Worm (Caenorhabditis elegans) whole organism, mixed stage, embryonic: Measurements from ENCODE around the gene sorf-2.

Source experiments
- M03D4.4 ChIP-seq: sonication (generic microtip); optimal IDR thresholded peaks from 2 replicates; lab custom pipeline; 2017; ENCODE audit warnings: mild to moderate bottlenecking, missing genetic modification characterization, missing compliant biosample characterization
- bed-3 ChIP-seq: fragments of 200-800 bp; sonication (Bioruptor generic); optimal IDR thresholded peaks from 3 replicates; lab custom pipeline; 2018; ENCODE audit warnings: mild to moderate bottlenecking, missing genetic modification characterization, moderate library complexity, missing compliant biosample characterization
- blmp-1 ChIP-seq: fragments of 150-350 bp; optimal IDR thresholded peaks from 2 replicates; lab custom pipeline; 2014; ENCODE audit warnings: missing biosample characterization, missing genetic modification characterization
- ceh-39 ChIP-seq: fragments of 150-350 bp; optimal IDR thresholded peaks from 2 replicates; lab custom pipeline; 2014; ENCODE audit warnings: missing biosample characterization, missing genetic modification characterization
- ceh-43 ChIP-seq: fragments of 200-800 bp; sonication (Bioruptor generic); optimal IDR thresholded peaks from 2 replicates; lab custom pipeline; 2018; ENCODE audit warnings: mild to moderate bottlenecking, missing genetic modification characterization, moderate library complexity, missing compliant biosample characterization
- ceh-83 ChIP-seq: fragments of 200-800 bp; sonication (Bioruptor generic); optimal IDR thresholded peaks from 2 replicates; lab custom pipeline; 2018; ENCODE audit warnings: mild to moderate bottlenecking, missing genetic modification characterization, missing compliant biosample characterization
- ces-1 ChIP-seq: fragments of 150-350 bp; optimal IDR thresholded peaks from 2 replicates; lab custom pipeline; 2014; ENCODE audit warnings: missing biosample characterization, missing genetic modification reagents, missing genetic modification characterization
- cnd-1 ChIP-seq: fragments of 200-800 bp; sonication (Bioruptor generic); optimal IDR thresholded peaks from 2 replicates; lab custom pipeline; 2018; ENCODE audit warnings: mild to moderate bottlenecking, missing genetic modification characterization, missing compliant biosample characterization
- drap-1 ChIP-seq: fragments of 200-800 bp; sonication (Bioruptor generic); optimal IDR thresholded peaks from 3 replicates; lab custom pipeline; 2018; ENCODE audit warnings: mild to moderate bottlenecking, missing genetic modification characterization, missing compliant biosample characterization
- elt-1 ChIP-seq: sonication (generic microtip); optimal IDR thresholded peaks from 2 replicates; lab custom pipeline; 2017; ENCODE audit warnings: missing genetic modification characterization, mild to moderate bottlenecking, missing compliant biosample characterization, antibody characterized with exemption, moderate library complexity, borderline replicate concordance; ENCODE audit not compliant: insufficient read depth
- flh-1 ChIP-seq: fragments of 200-800 bp; sonication (Bioruptor generic); optimal IDR thresholded peaks from 2 replicates; lab custom pipeline; 2018; ENCODE audit warnings: mild to moderate bottlenecking, missing genetic modification characterization, moderate library complexity, missing compliant biosample characterization
- ham-2 ChIP-seq: fragments of 200-800 bp; sonication (Bioruptor generic); optimal IDR thresholded peaks from 2 replicates; lab custom pipeline; 2018; ENCODE audit warnings: mild to moderate bottlenecking, missing genetic modification characterization, missing compliant biosample characterization
- hlh-1 ChIP-seq: fragments of 150-350 bp; optimal IDR thresholded peaks from 2 replicates; lab custom pipeline; 2014; ENCODE audit warnings: missing biosample characterization, missing genetic modification reagents, missing genetic modification characterization
- lin-13 ChIP-seq: fragments of 150-350 bp; optimal IDR thresholded peaks from 2 replicates; lab custom pipeline; 2014; ENCODE audit warnings: missing biosample characterization, missing genetic modification characterization
- lin-32 ChIP-seq: fragments of 200-800 bp; sonication (Bioruptor generic); optimal IDR thresholded peaks from 2 replicates; lab custom pipeline; 2018; ENCODE audit warnings: mild to moderate bottlenecking, missing genetic modification characterization, missing compliant biosample characterization
- lsy-2 ChIP-seq: fragments of 150-350 bp; optimal IDR thresholded peaks from 2 replicates; lab custom pipeline; 2014; ENCODE audit warnings: missing biosample characterization, missing genetic modification characterization
- mab-5 ChIP-seq: fragments of 150-350 bp; optimal IDR thresholded peaks from 2 replicates; lab custom pipeline; 2014; ENCODE audit warnings: missing biosample characterization, missing genetic modification characterization
- mep-1 ChIP-seq: fragments of 150-350 bp; optimal IDR thresholded peaks from 2 replicates; lab custom pipeline; 2017; ENCODE audit warnings: missing biosample characterization, missing genetic modification reagents, missing genetic modification characterization, inconsistent platforms
- mls-2 ChIP-seq: sonication (generic microtip); optimal IDR thresholded peaks from 2 replicates; lab custom pipeline; 2016; ENCODE audit warnings: mild to moderate bottlenecking, missing genetic modification characterization, moderate library complexity, missing compliant biosample characterization
- nhr-2 ChIP-seq: fragments of 150-350 bp; optimal IDR thresholded peaks from 2 replicates; lab custom pipeline; 2014; ENCODE audit warnings: missing biosample characterization, missing genetic modification characterization
- nhr-237 ChIP-seq: fragments of 150-350 bp; optimal IDR thresholded peaks from 2 replicates; lab custom pipeline; 2014; ENCODE audit warnings: missing biosample characterization, missing genetic modification characterization
- pha-4 ChIP-seq: fragments of 150-350 bp; optimal IDR thresholded peaks from 2 replicates; lab custom pipeline; 2018; ENCODE audit warnings: missing biosample characterization, missing genetic modification reagents, missing genetic modification characterization
- sem-2 ChIP-seq: fragments of 200-800 bp; sonication (Bioruptor generic); optimal IDR thresholded peaks from 2 replicates; lab custom pipeline; 2018; ENCODE audit warnings: mild to moderate bottlenecking, missing genetic modification characterization, missing compliant biosample characterization
- sptf-1 ChIP-seq: sonication (generic microtip); optimal IDR thresholded peaks from 2 replicates; lab custom pipeline; 2017; ENCODE audit warnings: mild to moderate bottlenecking, missing genetic modification characterization, moderate library complexity, missing compliant biosample characterization
- unc-120 ChIP-seq: sonication (generic microtip); optimal IDR thresholded peaks from 2 replicates; lab custom pipeline; 2017; ENCODE audit warnings: missing genetic modification characterization, missing compliant biosample characterization; ENCODE audit not compliant: poor library complexity, severe bottlenecking
- unc-62 ChIP-seq: fragments of 150-350 bp; optimal IDR thresholded peaks from 2 replicates; lab custom pipeline; 2014; ENCODE audit warnings: missing biosample characterization, missing genetic modification reagents, missing genetic modification characterization
- zip-8 ChIP-seq: fragments of 150-350 bp; optimal IDR thresholded peaks from 2 replicates; lab custom pipeline; 2014; ENCODE audit warnings: missing biosample characterization, missing genetic modification characterization
- ztf-11 ChIP-seq: fragments of 150-350 bp; optimal IDR thresholded peaks from 2 replicates; lab custom pipeline; 2014; ENCODE audit warnings: missing biosample characterization, missing genetic modification characterization

Gene sorf-2

DNA sequence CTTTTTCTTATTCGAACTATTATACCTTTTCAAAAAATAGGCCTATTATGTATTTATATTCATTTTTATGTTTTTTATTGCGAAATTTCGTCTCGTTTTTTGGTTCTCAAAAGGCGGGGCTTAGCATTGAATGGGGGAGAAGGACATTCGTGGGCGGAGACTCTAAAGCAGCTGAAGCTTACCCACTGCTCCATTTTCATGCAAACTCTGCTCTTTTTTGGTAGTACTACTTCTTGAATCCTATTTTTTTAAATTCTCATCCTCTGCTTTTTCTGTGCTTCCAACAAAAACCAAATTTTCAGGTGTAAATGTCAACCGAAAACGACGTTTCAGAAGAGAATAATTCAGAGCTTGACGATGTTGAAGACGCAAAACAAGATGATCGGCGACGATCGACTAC lies 15.0 kb downstream of the sorf-2 start, which contains the start of gene ZK121.2:
Gene ZK121.2, plus strand, starts transcription at position 301 of the 400 bp plus-strand sequence.
- TF ChIP-seq mls-2 (tag; lab: Kevin White, UChicago), result no peak
- no peak for TF ChIP-seq mep-1 (tag; lab: Kevin White, UChicago)
- TF ChIP-seq flh-1 (GFP tag; lab: Kevin White, UChicago), result no peak
- TF ChIP-seq unc-120 (tag; lab: Kevin White, UChicago), result no peak
- TF ChIP-seq sem-2 (GFP tag; lab: Kevin White, UChicago), result no peak
- no peak for TF ChIP-seq pha-4
- TF ChIP-seq ces-1 (GFP tag; lab: Kevin White, UChicago), result no peak
- no peak for TF ChIP-seq M03D4.4 (tag; lab: Kevin White, UChicago)
- no peak for TF ChIP-seq elt-1
- TF ChIP-seq mab-5 (tag; lab: Kevin White, UChicago), result no peak
- TF ChIP-seq ceh-43 (GFP tag; lab: Kevin White, UChicago), result no peak
- TF ChIP-seq ceh-39 (tag; lab: Kevin White, UChicago), result no peak
- TF ChIP-seq ceh-83 (GFP tag; lab: Kevin White, UChicago), result no peak

DNA sequence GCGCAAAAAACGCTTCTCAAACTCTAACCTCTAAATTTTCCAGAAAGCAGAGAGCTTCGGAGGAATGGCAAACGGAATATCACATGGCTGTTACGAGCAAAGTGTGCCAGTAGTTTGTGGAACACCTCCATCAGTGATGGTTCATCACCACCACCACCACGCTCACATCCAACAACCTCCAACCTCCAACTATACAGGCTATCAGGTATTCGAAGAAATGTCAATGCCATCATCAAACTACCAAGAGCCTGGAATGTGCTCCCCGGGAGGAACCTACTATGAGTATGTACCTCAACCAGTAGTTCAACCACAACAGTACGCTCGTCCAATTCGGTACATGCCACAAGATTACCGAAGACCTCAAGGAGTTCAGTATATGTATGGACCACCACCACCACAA lies 17.1 kb downstream of the sorf-2 start:
- TF ChIP-seq nhr-237, result no peak
- no peak for TF ChIP-seq unc-120 (tag; lab: Kevin White, UChicago)
- no peak for TF ChIP-seq unc-62 (GFP tag; lab: Kevin White, UChicago)
- TF ChIP-seq lin-32 (GFP tag; lab: Kevin White, UChicago), result no peak
- no peak for TF ChIP-seq sem-2 (GFP tag; lab: Kevin White, UChicago)
- TF ChIP-seq ham-2 (GFP tag; lab: Kevin White, UChicago), result no peak
- no peak for TF ChIP-seq elt-1
- TF ChIP-seq lin-13 (tag; lab: Kevin White, UChicago), result no peak
- no peak for TF ChIP-seq mep-1 (tag; lab: Kevin White, UChicago)
- TF ChIP-seq M03D4.4 (tag; lab: Kevin White, UChicago), result no peak
- TF ChIP-seq blmp-1 (tag; lab: Kevin White, UChicago), result no peak
- TF ChIP-seq cnd-1 (tag; lab: Kevin White, UChicago), result no peak
- no peak for TF ChIP-seq drap-1
- no peak for TF ChIP-seq zip-8 (tag; lab: Kevin White, UChicago)
- no peak for TF ChIP-seq lsy-2 (tag; lab: Kevin White, UChicago)

DNA sequence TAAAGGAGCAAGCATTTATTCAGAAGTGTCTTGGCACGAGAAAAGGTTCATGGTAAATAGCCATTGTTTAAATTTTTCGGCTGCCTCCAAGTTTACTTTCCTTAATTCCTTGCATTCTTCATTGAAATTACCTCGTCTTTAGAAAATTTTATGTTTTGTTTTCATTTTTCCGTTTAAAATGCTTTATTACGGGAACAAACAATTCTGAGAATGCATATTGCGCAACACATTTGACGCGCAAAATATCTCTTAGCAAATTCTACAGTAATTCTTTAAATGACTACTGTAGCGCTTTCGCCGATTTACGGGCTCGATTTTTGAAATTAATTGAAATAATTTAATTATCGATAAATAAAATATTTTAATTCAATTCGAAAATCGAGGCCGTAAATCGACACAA lies 18.1 kb downstream of the sorf-2 start:
- TF ChIP-seq drap-1 (no peak), zip-8 (tag; lab: Kevin White, UChicago) (peak; percentile 90), lsy-2 (tag; lab: Kevin White, UChicago) (no peak), lin-13 (tag; lab: Kevin White, UChicago) (no peak), ceh-43 (GFP tag; lab: Kevin White, UChicago) (no peak), ztf-11 (tag; lab: Kevin White, UChicago) (no peak), hlh-1 (tag; lab: Kevin White, UChicago) (no peak), bed-3 (GFP tag; lab: Kevin White, UChicago) (no peak)

DNA sequence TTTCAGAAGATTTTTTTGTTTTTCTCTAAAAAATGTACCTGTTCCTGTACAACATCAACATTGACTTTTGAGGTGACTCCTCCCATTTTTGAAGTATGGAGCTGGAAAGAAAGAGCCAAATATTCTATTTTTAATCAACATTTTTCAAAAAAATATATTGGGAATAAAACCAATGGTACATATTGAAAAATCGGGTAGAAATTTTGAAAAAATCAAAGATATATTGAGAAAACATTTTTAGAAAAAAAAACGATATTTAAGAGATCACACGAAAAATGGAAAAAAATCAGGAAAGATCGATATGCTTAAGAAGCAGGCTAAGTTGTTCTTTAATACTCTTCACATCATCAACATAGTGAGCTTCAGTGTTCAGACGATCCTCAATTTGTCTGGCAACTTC lies 19.6 kb downstream of the sorf-2 start, which contains the start of gene glrx-21:
Gene glrx-21, minus strand, starts transcription at position 101 of the 400 bp plus-strand sequence.
- TF ChIP-seq blmp-1 (tag; lab: Kevin White, UChicago) (no peak), ceh-39 (tag; lab: Kevin White, UChicago) (no peak), pha-4 (no peak), bed-3 (GFP tag; lab: Kevin White, UChicago) (no peak)
- TF ChIP-seq, all 35 proteins: peak for 0

DNA sequence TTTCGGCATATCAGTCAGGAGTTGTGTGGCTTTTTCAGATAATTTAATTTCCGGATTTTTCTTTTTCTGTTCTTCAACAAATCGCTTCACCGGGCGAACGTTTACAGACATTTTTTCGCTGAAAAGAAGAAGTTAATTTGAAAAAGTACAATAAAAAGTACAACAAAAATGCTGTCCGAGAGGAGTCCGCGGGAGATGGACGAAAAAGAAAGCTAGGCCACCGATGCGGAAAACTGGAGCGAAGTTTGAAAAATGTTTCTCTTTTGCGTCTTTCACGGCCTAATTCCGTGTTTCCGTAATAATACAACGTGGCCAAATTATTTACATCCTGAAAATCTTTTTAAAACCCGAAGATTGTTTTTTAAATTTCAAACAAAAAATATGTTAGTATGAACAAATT lies 22.8 kb downstream of the sorf-2 start, which contains the start of gene thoc-5:
Gene thoc-5, minus strand, starts transcription at position 152 of the 400 bp plus-strand sequence.
- TF ChIP-seq lsy-2 (tag; lab: Kevin White, UChicago) (peak; percentile 67), mls-2 (tag; lab: Kevin White, UChicago) (peak; percentile 33), M03D4.4 (tag; lab: Kevin White, UChicago) (no peak), ces-1 (GFP tag; lab: Kevin White, UChicago) (peak; percentile 21), mep-1 (tag; lab: Kevin White, UChicago) (peak; percentile 61), cnd-1 (tag; lab: Kevin White, UChicago) (peak; percentile 7), mab-5 (tag; lab: Kevin White, UChicago) (no peak), sptf-1 (tag; lab: Kevin White, UChicago) (peak; percentile 70), lin-13 (tag; lab: Kevin White, UChicago) (peak; percentile 27), nhr-2 (tag; lab: Kevin White, UChicago) (no peak), nhr-237 (peak; percentile 50)
